Fruit fly (Drosophila melanogaster) whole organism, prepupa: ENCODE data around the gene Brr2.

Source experiments
- Blimp-1 ChIP-seq: fragments of 200-800 bp; sonication (Bioruptor generic); optimal IDR thresholded peaks from 3 replicates; lab custom pipeline; 2017; ENCODE audit warnings: missing biosample characterization, missing genetic modification characterization, mild to moderate bottlenecking, moderate library complexity, missing genetic modification reagents
- CG11294 ChIP-seq: fragments of 200-800 bp; sonication (Bioruptor generic); IDR thresholded peaks from 2 replicates; pipeline ENCODE4 v1.3.6; 2022; ENCODE audit warnings: missing biosample characterization, missing genetic modification characterization
- CG11902 ChIP-seq: fragments of 200-800 bp; sonication (Bioruptor generic); optimal IDR thresholded peaks from 3 replicates; lab custom pipeline; 2016; ENCODE audit warnings: missing biosample characterization, missing genetic modification characterization
- CG15336 ChIP-seq: fragments of 200-800 bp; sonication (Bioruptor generic); IDR thresholded peaks from 2 replicates; pipeline ENCODE4 v1.3.6; 2022; ENCODE audit warnings: missing biosample characterization, missing genetic modification characterization
- CG1621 ChIP-seq: fragments of 200-800 bp; sonication (Bioruptor generic); optimal IDR thresholded peaks from 3 replicates; lab custom pipeline; 2018; ENCODE audit warnings: missing biosample characterization, mild to moderate bottlenecking, missing genetic modification characterization
- CG16779 ChIP-seq: fragments of 200-800 bp; sonication (Bioruptor generic); optimal IDR thresholded peaks from 3 replicates; lab custom pipeline; 2017; ENCODE audit warnings: missing biosample characterization, mild to moderate bottlenecking, missing genetic modification characterization
- CG3032 ChIP-seq: fragments of 200-800 bp; optimal IDR thresholded peaks from 2 replicates; lab custom pipeline; 2019; ENCODE audit warnings: missing biosample characterization, mild to moderate bottlenecking, missing genetic modification characterization, moderate library complexity
- CG32006 ChIP-seq: fragments of 200-800 bp; sonication (Bioruptor generic); optimal IDR thresholded peaks from 3 replicates; lab custom pipeline; 2017; ENCODE audit warnings: missing biosample characterization, mild to moderate bottlenecking, missing genetic modification characterization
- CG34406 ChIP-seq: fragments of 200-800 bp; sonication (Bioruptor generic); optimal IDR thresholded peaks from 3 replicates; lab custom pipeline; 2016; ENCODE audit warnings: missing biosample characterization, missing genetic modification characterization
- CG3919 ChIP-seq: fragments of 200-800 bp; sonication (Bioruptor generic); optimal IDR thresholded peaks from 3 replicates; lab custom pipeline; 2016; ENCODE audit warnings: missing biosample characterization, missing genetic modification characterization
- CG4318 ChIP-seq: fragments of 200-800 bp; sonication (Bioruptor generic); optimal IDR thresholded peaks from 3 replicates; lab custom pipeline; 2017; ENCODE audit warnings: missing biosample characterization, mild to moderate bottlenecking, missing genetic modification characterization
- CG6163 ChIP-seq: fragments of 200-800 bp; sonication (Bioruptor generic); IDR thresholded peaks from 3 replicates; pipeline ENCODE4 v1.3.6; 2022; ENCODE audit warnings: missing biosample characterization, missing genetic modification characterization
- CG6276 ChIP-seq: fragments of 200-800 bp; sonication (Bioruptor generic); optimal IDR thresholded peaks from 2 replicates; lab custom pipeline; 2017; ENCODE audit warnings: missing biosample characterization, mild to moderate bottlenecking, missing genetic modification characterization
- CG6792 ChIP-seq: fragments of 200-800 bp; sonication (Bioruptor generic); optimal IDR thresholded peaks from 3 replicates; lab custom pipeline; 2016; ENCODE audit warnings: missing biosample characterization, missing genetic modification characterization
- CG7368 ChIP-seq: fragments of 200-800 bp; sonication (Bioruptor generic); optimal IDR thresholded peaks from 3 replicates; lab custom pipeline; 2016; ENCODE audit warnings: missing biosample characterization, missing genetic modification characterization
- CG8119 ChIP-seq: fragments of 200-800 bp; sonication (Bioruptor generic); IDR thresholded peaks from 3 replicates; pipeline ENCODE4 v1.3.6; 2022; ENCODE audit warnings: missing biosample characterization, missing genetic modification characterization
- CG8319 ChIP-seq: fragments of 200-800 bp; sonication (Bioruptor generic); optimal IDR thresholded peaks from 3 replicates; lab custom pipeline; 2016; ENCODE audit warnings: missing biosample characterization, missing genetic modification characterization
- CG9139 ChIP-seq: fragments of 200-800 bp; sonication (Bioruptor generic); optimal IDR thresholded peaks from 3 replicates; lab custom pipeline; 2017; ENCODE audit warnings: missing biosample characterization, mild to moderate bottlenecking, missing genetic modification characterization
- Eip75B ChIP-seq: fragments of 200-800 bp; sonication (Bioruptor generic); optimal IDR thresholded peaks from 3 replicates; lab custom pipeline; 2016; ENCODE audit warnings: missing biosample characterization, missing genetic modification characterization
- Eip78C ChIP-seq: fragments of 200-800 bp; sonication (Bioruptor generic); peaks from one replicate; lab custom pipeline; 2016; ENCODE audit warnings: missing biosample characterization, missing genetic modification characterization
- Eip93F ChIP-seq: fragments of 200-800 bp; sonication (Bioruptor generic); optimal IDR thresholded peaks from 2 replicates; lab custom pipeline; 2016; ENCODE audit warnings: missing biosample characterization, mild to moderate bottlenecking, missing genetic modification characterization
- Ets21C ChIP-seq: fragments of 200-800 bp; sonication (Bioruptor generic); optimal IDR thresholded peaks from 3 replicates; lab custom pipeline; 2016; ENCODE audit warnings: missing biosample characterization, missing genetic modification characterization
- Hr4 ChIP-seq: fragments of 200-800 bp; sonication (Bioruptor generic); optimal IDR thresholded peaks from 3 replicates; lab custom pipeline; 2016; ENCODE audit warnings: missing biosample characterization, missing genetic modification characterization
- Lpt ChIP-seq: fragments of 200-800 bp; sonication (Bioruptor generic); optimal IDR thresholded peaks from 3 replicates; lab custom pipeline; 2016; ENCODE audit warnings: missing biosample characterization, missing genetic modification characterization
- Met ChIP-seq: fragments of 200-800 bp; sonication (Bioruptor generic); optimal IDR thresholded peaks from 3 replicates; lab custom pipeline; 2016; ENCODE audit warnings: missing biosample characterization, missing genetic modification characterization
- OdsH ChIP-seq: fragments of 200-800 bp; sonication (Bioruptor generic); optimal IDR thresholded peaks from 3 replicates; lab custom pipeline; 2016; ENCODE audit warnings: missing biosample characterization, missing genetic modification characterization
- Smox ChIP-seq: fragments of 200-800 bp; sonication (Bioruptor generic); optimal IDR thresholded peaks from 3 replicates; lab custom pipeline; 2016; ENCODE audit warnings: missing biosample characterization, missing genetic modification characterization
- achi ChIP-seq: fragments of 200-800 bp; sonication (Bioruptor generic); optimal IDR thresholded peaks from 3 replicates; lab custom pipeline; 2016; ENCODE audit warnings: missing biosample characterization, missing genetic modification characterization
- cyc ChIP-seq: fragments of 200-800 bp; sonication (Bioruptor generic); optimal IDR thresholded peaks from 3 replicates; lab custom pipeline; 2016; ENCODE audit warnings: missing biosample characterization, missing genetic modification characterization
- dac ChIP-seq: fragments of 200-800 bp; sonication (Bioruptor generic); optimal IDR thresholded peaks from 2 replicates; lab custom pipeline; 2017; ENCODE audit warnings: missing biosample characterization, mild to moderate bottlenecking, missing genetic modification characterization
- dsx ChIP-seq: fragments of 200-800 bp; optimal IDR thresholded peaks from 3 replicates; lab custom pipeline; 2019; ENCODE audit warnings: missing biosample characterization, mild to moderate bottlenecking, missing genetic modification characterization, moderate library complexity; ENCODE audit not compliant: poor library complexity, severe bottlenecking
- eg ChIP-seq: fragments of 200-800 bp; sonication (Bioruptor generic); IDR thresholded peaks from 3 replicates; pipeline ENCODE4 v1.3.6; 2022; ENCODE audit warnings: missing biosample characterization, missing genetic modification characterization
- esn ChIP-seq: fragments of 200-800 bp; sonication (Bioruptor generic); optimal IDR thresholded peaks from 2 replicates; lab custom pipeline; 2016; ENCODE audit warnings: missing biosample characterization, mild to moderate bottlenecking, missing genetic modification characterization, moderate library complexity
- fkh ChIP-seq: fragments of 200-800 bp; sonication (Bioruptor generic); optimal IDR thresholded peaks from 3 replicates; lab custom pipeline; 2017; ENCODE audit warnings: missing biosample characterization, mild to moderate bottlenecking, missing genetic modification characterization, moderate library complexity
- lz ChIP-seq: fragments of 200-800 bp; sonication (Bioruptor generic); optimal IDR thresholded peaks from 3 replicates; lab custom pipeline; 2016; ENCODE audit warnings: missing biosample characterization, missing genetic modification characterization
- net ChIP-seq: fragments of 200-800 bp; sonication (Bioruptor generic); optimal IDR thresholded peaks from 3 replicates; lab custom pipeline; 2016; ENCODE audit warnings: missing biosample characterization, missing genetic modification characterization
- pdm3 ChIP-seq: fragments of 200-800 bp; sonication (Bioruptor generic); optimal IDR thresholded peaks from 3 replicates; lab custom pipeline; 2016; ENCODE audit warnings: missing biosample characterization, missing genetic modification characterization
- salr ChIP-seq, 2 experiments: fragments of 200-800 bp; sonication (Bioruptor generic); optimal IDR thresholded peaks; 3 replicates each; lab custom pipeline; 2016 to 2018; ENCODE audit warnings: missing biosample characterization in 2 of 2, missing genetic modification characterization in 2 of 2, mild to moderate bottlenecking in 1 of 2
- ss ChIP-seq, 2 experiments: fragments of 200-800 bp; sonication (Bioruptor generic); optimal IDR thresholded peaks; 2 replicates in 1 of 2; 3 replicates in 1 of 2; lab custom pipeline; 2017 to 2018; ENCODE audit warnings: mild to moderate bottlenecking in 2 of 2, missing biosample characterization in 2 of 2, missing genetic modification characterization in 2 of 2, moderate library complexity in 1 of 2
- svp ChIP-seq: fragments of 200-800 bp; sonication (Bioruptor generic); peaks from one replicate; lab custom pipeline; 2016; ENCODE audit warnings: missing biosample characterization, missing genetic modification characterization
- vri ChIP-seq: fragments of 200-800 bp; sonication (Bioruptor generic); optimal IDR thresholded peaks from 3 replicates; lab custom pipeline; 2016; ENCODE audit warnings: missing biosample characterization, mild to moderate bottlenecking, missing genetic modification characterization

Gene Brr2

DNA sequence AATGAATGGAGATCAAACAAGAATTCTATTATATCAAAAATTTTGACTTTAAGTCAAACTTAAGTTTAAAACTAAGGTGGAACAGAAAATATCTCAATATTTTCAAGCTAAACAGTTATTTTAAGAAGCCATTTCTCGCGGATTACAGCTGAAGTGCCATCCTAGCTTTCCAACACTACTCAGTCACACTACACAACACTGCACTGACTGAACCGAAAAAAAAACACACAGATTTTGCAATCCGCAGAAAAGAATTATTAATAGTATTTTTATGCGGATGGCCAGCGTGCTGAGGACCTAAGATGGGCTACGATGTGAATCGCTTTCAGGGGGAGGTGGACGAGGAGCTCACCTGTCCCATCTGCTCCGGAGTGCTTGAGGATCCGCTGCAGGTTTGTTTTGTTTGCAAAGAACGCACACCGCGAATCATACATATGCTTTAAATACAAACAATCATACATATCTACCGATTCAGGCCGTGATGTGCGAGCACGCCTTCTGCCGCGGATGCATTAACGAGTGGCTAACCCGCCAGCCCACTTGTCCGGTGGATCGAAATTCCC is 11.1 kb downstream of the Brr2 start, which contains the start of gene elgi (continued):
- TF ChIP-seq dac (GFP tag; lab: Kevin White, UChicago) = peak; percentile 17
- TF ChIP-seq CG7368 (GFP tag; lab: Kevin White, UChicago) = no peak
- TF ChIP-seq OdsH (GFP tag; lab: Kevin White, UChicago) = no peak
- TF ChIP-seq Lpt (GFP tag; lab: Kevin White, UChicago) = peak; percentile 36
- no peak for TF ChIP-seq CG4318 (GFP tag; lab: Kevin White, UChicago)
- TF ChIP-seq Smox (GFP tag; lab: Kevin White, UChicago) = peak; percentile 64
- TF ChIP-seq CG3032 (tag; lab: Kevin White, UChicago) = peak; percentile 34
- TF ChIP-seq pdm3 (GFP tag; lab: Kevin White, UChicago) = no peak
- no peak for TF ChIP-seq CG6276 (GFP tag; lab: Kevin White, UChicago)
- TF ChIP-seq Eip75B (GFP tag; lab: Kevin White, UChicago) = peak; percentile 68
- TF ChIP-seq CG32006 = peak; percentile 46
- peak; percentile 4 for TF ChIP-seq Blimp-1
- peak in 1 of 2 experiments; percentile 5 for TF ChIP-seq salr (GFP tag; optimal IDR thresholded peaks at IDR 0.05; lab: Kevin White, UChicago)
- no peak for TF ChIP-seq Met (GFP tag; lab: Kevin White, UChicago)
- peak; percentile 20 for TF ChIP-seq CG8319 (GFP tag; lab: Kevin White, UChicago)
- TF ChIP-seq Eip93F (GFP tag; lab: Kevin White, UChicago) = no peak
- TF ChIP-seq Eip78C (GFP tag; lab: Kevin White, UChicago) = peak; percentile 76
- TF ChIP-seq CG1621 = peak; percentile 16
- peak; percentile 66 for TF ChIP-seq cyc (GFP tag; lab: Kevin White, UChicago)
- no peak for TF ChIP-seq CG8119
- TF ChIP-seq lz (GFP tag; lab: Kevin White, UChicago) = peak; percentile 68
- peak; percentile 41; the same call in 1 of the 2 replicates for TF ChIP-seq CG15336 (GFP tag; lab: Robert Waterston, UW)
- no peak for TF ChIP-seq CG16779 (tag; lab: Kevin White, UChicago)
- peak; percentile 54 for TF ChIP-seq Ets21C (GFP tag; lab: Kevin White, UChicago)
- TF ChIP-seq, all 60 proteins: peak for 40

DNA sequence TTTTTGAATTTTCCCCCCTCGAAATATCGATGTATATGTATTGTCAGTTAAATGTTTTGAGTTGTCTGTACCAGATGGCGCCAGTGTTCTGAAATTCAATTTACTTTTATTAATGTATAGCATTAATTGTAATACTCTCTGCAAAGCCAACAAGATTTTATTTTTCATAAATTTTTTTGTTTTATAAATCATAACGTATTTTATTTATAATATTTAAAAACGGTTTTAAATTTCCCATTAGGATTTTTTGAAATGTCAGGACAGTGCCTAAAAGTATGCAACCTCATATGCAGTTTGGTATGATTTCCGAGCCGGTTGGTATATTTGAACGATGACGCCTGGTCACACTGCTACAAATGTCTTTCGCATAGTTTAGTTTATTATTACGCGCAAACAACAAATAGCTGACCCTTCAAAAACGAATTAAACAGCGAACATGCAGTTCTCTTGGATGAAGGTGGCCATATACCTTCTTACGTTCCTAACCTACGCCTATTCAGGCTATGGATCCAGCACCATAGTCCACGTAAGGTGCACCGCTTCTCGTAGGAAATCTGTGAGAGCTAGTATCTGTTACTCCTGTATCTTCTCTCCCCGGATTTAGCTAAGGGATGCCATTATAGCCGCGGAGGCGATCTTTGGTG is 12.8 kb downstream of the Brr2 start, which contains the start of the genes Pka-C3 and GXIVsPLA2:
TSS of gene Pka-C3 (minus strand) at position 14 of the 644 bp plus-strand sequence.
TSS of gene GXIVsPLA2 (plus strand) at position 313 of the 644 bp plus-strand sequence.
- TF ChIP-seq CG11902 (no peak), Eip78C (GFP tag; lab: Kevin White, UChicago) (peak; percentile 60), fkh (peak; percentile 23), achi (GFP tag; lab: Kevin White, UChicago) (peak; percentile 2), esn (GFP tag; lab: Kevin White, UChicago) (peak; percentile 7)

DNA sequence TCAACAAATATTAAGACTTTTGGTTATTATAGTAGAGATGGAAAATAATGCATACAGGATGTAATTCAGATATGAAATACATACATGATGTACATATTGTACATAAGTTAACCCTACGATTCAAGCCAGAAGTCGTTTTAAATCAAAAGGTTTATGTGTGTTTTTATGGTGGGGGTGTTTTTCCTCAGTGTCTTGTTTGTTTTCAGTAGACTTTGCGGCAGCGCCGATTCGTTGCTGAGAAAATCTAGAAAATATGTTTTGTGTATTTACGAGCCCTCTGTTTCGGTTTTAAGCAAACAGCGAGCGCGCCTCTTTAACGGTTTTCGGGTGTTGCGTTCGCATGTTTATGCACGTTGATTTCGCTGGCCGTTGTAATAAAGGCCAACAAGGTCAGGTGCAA is 13.8 kb downstream of the Brr2 start:
- TF ChIP-seq svp (GFP tag; lab: Kevin White, UChicago) = no peak
- TF ChIP-seq fkh = peak; percentile 58

DNA sequence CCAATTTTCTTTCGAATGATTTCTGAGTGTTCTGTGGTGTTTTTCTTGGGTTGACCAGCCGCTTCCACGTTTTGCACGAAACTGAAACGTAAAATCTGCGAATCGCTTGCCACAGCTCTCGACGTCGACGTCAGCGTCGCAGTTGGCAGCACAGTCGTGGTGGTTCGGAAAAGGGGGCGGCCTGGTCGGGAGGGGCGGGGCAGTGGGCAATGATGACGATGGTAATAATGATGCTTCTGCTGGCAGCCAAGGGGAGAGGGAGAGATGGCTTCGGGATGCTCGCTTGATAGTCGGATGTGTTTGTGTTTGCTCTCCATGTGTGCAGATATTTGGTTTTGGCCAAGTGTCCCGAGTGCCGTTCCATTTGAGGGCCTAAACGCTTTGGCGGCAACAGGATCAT is 14.8 kb downstream of the Brr2 start:
- TF ChIP-seq CG3919 (GFP tag; lab: Kevin White, UChicago) = peak; percentile 49
- no peak for TF ChIP-seq vri (GFP tag; lab: Kevin White, UChicago)
- no peak for TF ChIP-seq cyc (GFP tag; lab: Kevin White, UChicago)
- TF ChIP-seq CG3032 (tag; lab: Kevin White, UChicago) = peak; percentile 9
- TF ChIP-seq CG6276 (GFP tag; lab: Kevin White, UChicago) = peak; percentile 3
- peak; percentile 31; the same call in 1 of the 2 replicates for TF ChIP-seq CG15336 (GFP tag; lab: Robert Waterston, UW)
- TF ChIP-seq CG8119 = peak; percentile 59; the same call in 2 of the 3 replicates
- TF ChIP-seq dsx (GFP tag; lab: Kevin White, UChicago) = peak; percentile 33
- TF ChIP-seq CG6792 (GFP tag; lab: Kevin White, UChicago) = no peak
- TF ChIP-seq CG4318 (GFP tag; lab: Kevin White, UChicago) = no peak
- no peak for TF ChIP-seq CG34406
- TF ChIP-seq CG1621 = peak; percentile 51
- no peak for TF ChIP-seq CG32006
- TF ChIP-seq CG6163 (GFP tag; lab: Robert Waterston, UW) = peak; percentile 26; the same call in 1 of the 3 replicates
- no peak for TF ChIP-seq CG16779 (tag; lab: Kevin White, UChicago)
- no peak for TF ChIP-seq salr (GFP tag; optimal IDR thresholded peaks at IDR 0.05; lab: Kevin White, UChicago)
- peak; percentile 41 for TF ChIP-seq Eip78C (GFP tag; lab: Kevin White, UChicago)
- TF ChIP-seq CG11902 = no peak
- TF ChIP-seq Eip93F (GFP tag; lab: Kevin White, UChicago) = no peak
- peak in 1 of 2 experiments; percentile 25 for TF ChIP-seq ss (GFP tag; optimal IDR thresholded peaks at IDR 0.05; lab: Kevin White, UChicago)
- peak; percentile 14 for TF ChIP-seq achi (GFP tag; lab: Kevin White, UChicago)
- TF ChIP-seq net (GFP tag; lab: Kevin White, UChicago) = peak; percentile 6
- no peak for TF ChIP-seq Hr4
- TF ChIP-seq eg = peak; percentile 46; the same call in 1 of the 3 replicates
- no peak for TF ChIP-seq CG9139 (GFP tag; lab: Kevin White, UChicago)
- TF ChIP-seq CG11294 = peak; percentile 15; the same call in 1 of the 2 replicates
